Worm (Caenorhabditis elegans) whole organism, L4 larva: ENCODE data around the gene C33D9.13.
A peak's percentile ranks its signal among the peaks of the same experiment; 100 is the strongest.

Experiments used
- D1046.2 ChIP-seq: fragments of 200-800 bp; sonication (Bioruptor generic); IDR thresholded peaks from 2 replicates; pipeline ENCODE4 v1.3.6; 2022; ENCODE audit warnings: missing genetic modification characterization, missing compliant biosample characterization
- F10B5.3 ChIP-seq: sonication (generic microtip); optimal IDR thresholded peaks from 2 replicates; lab custom pipeline; 2016; ENCODE audit warnings: mild to moderate bottlenecking, missing genetic modification characterization, missing compliant biosample characterization
- F37D6.2 ChIP-seq: sonication (generic microtip); optimal IDR thresholded peaks from 2 replicates; lab custom pipeline; 2016; ENCODE audit warnings: mild to moderate bottlenecking, missing genetic modification characterization, missing compliant biosample characterization
- F44E2.7 ChIP-seq: fragments of 200-800 bp; sonication (Bioruptor generic); IDR thresholded peaks from 2 replicates; pipeline ENCODE4 v2.1.2; 2022; ENCODE audit warnings: missing genetic modification characterization, missing compliant biosample characterization
- R02D3.7 ChIP-seq: fragments of 150-350 bp; sonication (generic microtip); optimal IDR thresholded peaks from 3 replicates; lab custom pipeline; 2014; ENCODE audit warnings: missing biosample characterization, missing genetic modification characterization
- T20F7.1 ChIP-seq: fragments of 200-800 bp; sonication (Bioruptor generic); optimal IDR thresholded peaks from 2 replicates; lab custom pipeline; 2018; ENCODE audit warnings: mild to moderate bottlenecking, missing genetic modification characterization, missing compliant biosample characterization
- T26A8.4 ChIP-seq: fragments of 200-800 bp; sonication (Bioruptor generic); IDR thresholded peaks from 2 replicates; pipeline ENCODE4 v1.3.6; 2022; ENCODE audit warnings: missing genetic modification characterization, missing compliant biosample characterization
- Y48G9A.11 ChIP-seq: fragments of 200-800 bp; sonication (Bioruptor generic); IDR thresholded peaks from 2 replicates; pipeline ENCODE4 v1.3.6; 2022; ENCODE audit warnings: missing genetic modification reagents, missing genetic modification characterization, missing compliant biosample characterization
- ZK337.2 ChIP-seq: fragments of 200-800 bp; sonication (Bioruptor generic); IDR thresholded peaks from 2 replicates; pipeline ENCODE4 v1.3.6; 2022; ENCODE audit warnings: missing genetic modification reagents, missing genetic modification characterization, missing compliant biosample characterization
- ZK546.5 ChIP-seq, 2 experiments: sonication (generic microtip); optimal IDR thresholded peaks; 2 replicates each; lab custom pipeline; 2017; ENCODE audit warnings: missing biosample characterization in 2 of 2, missing genetic modification characterization in 2 of 2
- aly-2 ChIP-seq: sonication (generic microtip); optimal IDR thresholded peaks from 2 replicates; lab custom pipeline; 2018; ENCODE audit warnings: missing biosample characterization, missing genetic modification characterization
- ama-1 ChIP-seq: fragments of 150-350 bp; optimal IDR thresholded peaks from 2 replicates; lab custom pipeline; 2014; ENCODE audit warnings: inconsistent platforms, mixed read lengths
- ceh-20 ChIP-seq: fragments of 200-800 bp; sonication (Bioruptor generic); IDR thresholded peaks from 2 replicates; pipeline ENCODE4 v1.3.6; 2022; ENCODE audit warnings: missing genetic modification reagents, missing genetic modification characterization, missing compliant biosample characterization
- ceh-28 ChIP-seq: fragments of 150-350 bp; optimal IDR thresholded peaks from 2 replicates; lab custom pipeline; 2014; ENCODE audit warnings: missing biosample characterization, missing genetic modification reagents, missing genetic modification characterization
- daf-16 ChIP-seq, 3 experiments: sonication (generic microtip); optimal IDR thresholded peaks; 2 replicates each; lab custom pipeline; 2016 to 2017; ENCODE audit warnings: missing genetic modification characterization in 3 of 3, missing genetic modification reagents in 3 of 3, mild to moderate bottlenecking in 2 of 3, missing compliant biosample characterization in 2 of 3, missing biosample characterization in 1 of 3, moderate library complexity in 1 of 3
- daf-19 ChIP-seq: fragments of 200-800 bp; sonication (Bioruptor generic); conservative IDR thresholded peaks from 2 replicates; pipeline ENCODE4 v1.3.6; 2022; ENCODE audit warnings: missing genetic modification characterization, missing compliant biosample characterization
- daf-8 ChIP-seq: fragments of 200-800 bp; sonication (Bioruptor generic); IDR thresholded peaks from 2 replicates; pipeline ENCODE4 v1.3.6; 2022; ENCODE audit warnings: missing genetic modification characterization, missing compliant biosample characterization
- dmd-6 ChIP-seq: fragments of 200-800 bp; sonication (Bioruptor generic); IDR thresholded peaks from 2 replicates; pipeline ENCODE4 v1.3.6; 2022; ENCODE audit warnings: missing genetic modification reagents, missing genetic modification characterization, missing compliant biosample characterization
- dmd-9 ChIP-seq: fragments of 200-800 bp; sonication (Bioruptor generic); IDR thresholded peaks from 2 replicates; pipeline ENCODE4 v1.3.6; 2022; ENCODE audit warnings: missing genetic modification reagents, missing genetic modification characterization, missing compliant biosample characterization
- dpl-1 ChIP-seq: fragments of 150-350 bp; optimal IDR thresholded peaks from 2 replicates; lab custom pipeline; 2014; ENCODE audit warnings: missing biosample characterization, missing genetic modification reagents, missing genetic modification characterization
- dve-1 ChIP-seq: sonication (generic microtip); optimal IDR thresholded peaks from 2 replicates; lab custom pipeline; 2017; ENCODE audit warnings: antibody characterized with exemption, mild to moderate bottlenecking, missing genetic modification characterization, missing compliant biosample characterization; ENCODE audit not compliant: insufficient read depth
- fkh-10 ChIP-seq: fragments of 150-350 bp; optimal IDR thresholded peaks from 2 replicates; lab custom pipeline; 2014; ENCODE audit warnings: missing biosample characterization, missing genetic modification reagents, missing genetic modification characterization
- hmg-1.1 ChIP-seq: fragments of 200-800 bp; sonication (Bioruptor generic); IDR thresholded peaks from 2 replicates; pipeline ENCODE4 v1.3.6; 2022; ENCODE audit warnings: missing genetic modification reagents, missing genetic modification characterization, missing compliant biosample characterization
- lin-1 ChIP-seq: fragments of 200-800 bp; sonication (Bioruptor generic); IDR thresholded peaks from 2 replicates; pipeline ENCODE4 v1.3.6; 2022; ENCODE audit warnings: missing genetic modification reagents, missing genetic modification characterization, missing compliant biosample characterization
- lin-15B ChIP-seq: fragments of 150-350 bp; sonication (generic microtip); optimal IDR thresholded peaks from 3 replicates; lab custom pipeline; 2014; ENCODE audit warnings: missing biosample characterization, missing genetic modification characterization
- lin-29 ChIP-seq: fragments of 200-800 bp; sonication (Bioruptor generic); IDR thresholded peaks from 2 replicates; pipeline ENCODE4 v1.3.6; 2022; ENCODE audit warnings: missing genetic modification reagents, missing genetic modification characterization, missing compliant biosample characterization
- lin-38 ChIP-seq: fragments of 200-800 bp; sonication (Bioruptor generic); IDR thresholded peaks from 2 replicates; pipeline ENCODE4 v1.3.6; 2022; ENCODE audit warnings: missing genetic modification reagents, missing genetic modification characterization, missing compliant biosample characterization
- lin-39 ChIP-seq: fragments of 150-350 bp; optimal IDR thresholded peaks from 2 replicates; lab custom pipeline; 2014; ENCODE audit warnings: missing biosample characterization, missing genetic modification reagents, missing genetic modification characterization
- mdl-1 ChIP-seq, 2 experiments: fragments of 150-350 bp in 1 of 2; sonication (generic microtip) in 1 of 2; optimal IDR thresholded peaks; 2 replicates each; lab custom pipeline; 2014 to 2017; ENCODE audit warnings: missing biosample characterization in 2 of 2, missing genetic modification characterization in 2 of 2
- mdt-29 ChIP-seq: fragments of 200-800 bp; sonication (Bioruptor generic); IDR thresholded peaks from 2 replicates; pipeline ENCODE4 v1.3.6; 2022; ENCODE audit warnings: missing genetic modification reagents, missing genetic modification characterization, missing compliant biosample characterization
- mes-2 ChIP-seq: sonication (generic microtip); optimal IDR thresholded peaks from 2 replicates; lab custom pipeline; 2016; ENCODE audit warnings: missing genotype, mild to moderate bottlenecking, missing genetic modification characterization, missing compliant biosample characterization; ENCODE audit not compliant: poor library complexity, severe bottlenecking
- nhr-25 ChIP-seq: sonication (generic microtip); optimal IDR thresholded peaks from 2 replicates; lab custom pipeline; 2017; ENCODE audit warnings: missing genetic modification characterization, mild to moderate bottlenecking, missing compliant biosample characterization, antibody characterized with exemption, moderate library complexity, borderline replicate concordance; ENCODE audit not compliant: insufficient read depth
- nhr-42 ChIP-seq: fragments of 200-800 bp; sonication (Bioruptor generic); IDR thresholded peaks from 2 replicates; pipeline ENCODE4 v1.3.6; 2022; ENCODE audit warnings: missing genetic modification characterization, missing compliant biosample characterization
- nhr-48 ChIP-seq: sonication (generic microtip); optimal IDR thresholded peaks from 2 replicates; lab custom pipeline; 2016; ENCODE audit warnings: mild to moderate bottlenecking, missing genetic modification characterization, missing compliant biosample characterization
- nhr-76 ChIP-seq: fragments of 150-350 bp; optimal IDR thresholded peaks from 2 replicates; lab custom pipeline; 2014; ENCODE audit warnings: missing biosample characterization, missing genetic modification characterization
- php-3 ChIP-seq: fragments of 200-800 bp; sonication (Bioruptor generic); IDR thresholded peaks from 2 replicates; pipeline ENCODE4 v1.3.6; 2022; ENCODE audit warnings: missing genetic modification reagents, missing genetic modification characterization, missing compliant biosample characterization
- pqm-1 ChIP-seq: sonication (generic microtip); optimal IDR thresholded peaks from 2 replicates; lab custom pipeline; 2017; ENCODE audit warnings: missing biosample characterization, missing genetic modification characterization
- rbr-2 ChIP-seq: sonication (generic microtip); optimal IDR thresholded peaks from 2 replicates; lab custom pipeline; 2016; ENCODE audit warnings: missing genotype, missing genetic modification characterization, missing compliant biosample characterization
- saeg-2 ChIP-seq: fragments of 200-800 bp; sonication (Bioruptor generic); IDR thresholded peaks from 2 replicates; pipeline ENCODE4 v1.3.6; 2022; ENCODE audit warnings: missing genetic modification reagents, missing genetic modification characterization, missing compliant biosample characterization
- sdz-12 ChIP-seq: fragments of 200-800 bp; sonication (Bioruptor generic); optimal IDR thresholded peaks from 2 replicates; lab custom pipeline; 2018; ENCODE audit warnings: mild to moderate bottlenecking, missing genetic modification characterization, missing compliant biosample characterization
- set-16 ChIP-seq: fragments of 200-800 bp; sonication (Bioruptor generic); IDR thresholded peaks from 2 replicates; pipeline ENCODE4 v1.3.6; 2022; ENCODE audit warnings: missing genetic modification reagents, missing genetic modification characterization, missing compliant biosample characterization
- snpc-4 ChIP-seq: fragments of 150-350 bp; optimal IDR thresholded peaks from 2 replicates; lab custom pipeline; 2014; ENCODE audit warnings: missing biosample characterization, missing genetic modification characterization
- spr-3 ChIP-seq: fragments of 200-800 bp; sonication (Bioruptor generic); optimal IDR thresholded peaks from 2 replicates; lab custom pipeline; 2018; ENCODE audit warnings: mild to moderate bottlenecking, missing genetic modification characterization, missing compliant biosample characterization
- unc-130 ChIP-seq: sonication (generic microtip); optimal IDR thresholded peaks from 2 replicates; lab custom pipeline; 2016; ENCODE audit warnings: missing genetic modification reagents, missing genetic modification characterization, missing compliant biosample characterization
- unc-39 ChIP-seq: sonication (generic microtip); optimal IDR thresholded peaks from 2 replicates; lab custom pipeline; 2017; ENCODE audit warnings: missing biosample characterization, missing genetic modification characterization
- vab-7 ChIP-seq: fragments of 200-800 bp; sonication (Bioruptor generic); IDR thresholded peaks from 2 replicates; pipeline ENCODE4 v1.3.6; 2022; ENCODE audit warnings: missing genetic modification reagents, missing genetic modification characterization, missing compliant biosample characterization
- zfp-3 ChIP-seq: fragments of 200-800 bp; sonication (Bioruptor generic); conservative IDR thresholded peaks from 2 replicates; pipeline ENCODE4 v1.3.6; 2022; ENCODE audit warnings: missing genetic modification reagents, missing genetic modification characterization, missing compliant biosample characterization
- zip-11 ChIP-seq: fragments of 200-800 bp; sonication (Bioruptor generic); IDR thresholded peaks from 2 replicates; pipeline ENCODE4 v1.3.6; 2022; ENCODE audit warnings: missing genetic modification characterization, missing compliant biosample characterization
- ztf-11 ChIP-seq: fragments of 150-350 bp; optimal IDR thresholded peaks from 2 replicates; lab custom pipeline; 2014; ENCODE audit warnings: missing biosample characterization, missing genetic modification characterization

Gene C33D9.13

DNA sequence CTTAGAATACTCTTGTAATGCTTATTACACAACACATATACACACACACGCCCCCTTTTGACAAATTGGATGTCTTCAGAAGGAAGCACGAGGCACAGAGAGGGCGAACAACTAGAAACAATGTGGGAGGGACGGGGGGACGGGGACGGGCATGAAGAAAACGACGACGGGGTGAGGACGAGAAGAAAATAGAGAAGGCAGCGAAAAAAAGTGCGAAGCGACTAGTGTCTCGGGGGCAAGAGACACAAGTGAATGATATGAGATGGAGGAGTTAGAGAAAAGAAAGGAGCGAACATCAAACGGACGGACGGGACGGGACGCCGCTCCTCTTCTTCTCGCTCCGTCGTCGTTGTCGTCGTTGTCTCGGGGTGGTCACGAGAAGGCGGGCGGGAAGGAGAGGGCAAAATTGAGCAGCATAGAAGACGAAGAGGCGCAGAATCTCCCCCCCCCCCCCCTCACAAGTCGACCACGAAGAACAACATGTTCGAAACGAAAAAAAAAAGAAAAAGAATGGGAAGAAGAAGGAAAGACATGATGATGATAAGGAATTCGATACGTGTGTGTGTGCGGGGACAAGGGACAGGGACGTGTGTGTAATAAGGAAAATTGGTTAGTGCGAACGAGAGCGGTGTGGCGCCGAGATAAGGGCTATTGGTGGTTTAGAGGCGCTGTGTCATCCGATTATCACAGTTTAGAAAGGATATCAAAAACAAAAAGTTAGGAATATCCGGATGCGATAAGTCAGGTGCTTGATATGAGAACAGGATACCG lies 10.0 kb upstream of the C33D9.13 start (continued):
- no peak for TF ChIP-seq mdt-29 (GFP tag; lab: Robert Waterston, UW)
- peak; percentile 86 for TF ChIP-seq rbr-2
- TF ChIP-seq nhr-42 = peak; percentile 35; the same call in 1 of the 2 replicates
- peak; percentile 59; the same call in 1 of the 2 replicates for TF ChIP-seq lin-38 (GFP tag; lab: Robert Waterston, UW)
- TF ChIP-seq R02D3.7 = no peak
- no peak for TF ChIP-seq daf-8 (GFP tag; lab: Robert Waterston, UW)
- TF ChIP-seq unc-39 (tag; lab: Kevin White, UChicago) = no peak
- TF ChIP-seq dmd-6 (GFP tag; lab: Robert Waterston, UW) = peak; percentile 93
- no peak for TF ChIP-seq Y48G9A.11
- no peak for TF ChIP-seq aly-2
- peak; percentile 68 for TF ChIP-seq spr-3 (GFP tag; lab: Kevin White, UChicago)
- TF ChIP-seq zip-11 (GFP tag; lab: Robert Waterston, UW) = no peak
- peak; percentile 68; the same call in 1 of the 2 replicates for TF ChIP-seq T26A8.4 (GFP tag; lab: Robert Waterston, UW)
- peak; percentile 37; the same call in 1 of the 2 replicates for TF ChIP-seq lin-29
- TF ChIP-seq vab-7 (GFP tag; lab: Robert Waterston, UW) = peak; percentile 35; the same call in 1 of the 2 replicates
- no peak for TF ChIP-seq ZK337.2 (GFP tag; lab: Robert Waterston, UW)
- no peak for TF ChIP-seq snpc-4 (tag; lab: Kevin White, UChicago)
- TF ChIP-seq F37D6.2 (tag; lab: Kevin White, UChicago) = peak; percentile 72
- TF ChIP-seq nhr-76 (tag; lab: Kevin White, UChicago) = no peak
- peak; percentile 90 for TF ChIP-seq hmg-1.1 (GFP tag; lab: Robert Waterston, UW)
- no peak for TF ChIP-seq lin-15B (tag; lab: Kevin White, UChicago)
- TF ChIP-seq nhr-48 (tag; lab: Kevin White, UChicago) = peak; percentile 83
- peak; percentile 85 for TF ChIP-seq nhr-25 (tag; lab: Kevin White, UChicago)
- peak; percentile 51 to 71 for TF ChIP-seq daf-16 (GFP tag; optimal IDR thresholded peaks at IDR 0.05; lab: Kevin White, UChicago)
- TF ChIP-seq daf-16 (tag; optimal IDR thresholded peaks at IDR 0.05; lab: Kevin White, UChicago) = peak; percentile 62
- no peak for TF ChIP-seq unc-130 (GFP tag; lab: Kevin White, UChicago)
- TF ChIP-seq set-16 (GFP tag; lab: Robert Waterston, UW) = peak; percentile 100
- peak; percentile 73 to 97 for TF ChIP-seq mdl-1 (tag; optimal IDR thresholded peaks at IDR 0.05; lab: Kevin White, UChicago)
- TF ChIP-seq pqm-1 (tag; lab: Kevin White, UChicago) = peak; percentile 68
- peak; percentile 31 for TF ChIP-seq sdz-12
- no peak for TF ChIP-seq ztf-11 (tag; lab: Kevin White, UChicago)
- peak; percentile 86 for TF ChIP-seq T20F7.1 (GFP tag; lab: Kevin White, UChicago)
- peak; percentile 27 for TF ChIP-seq F10B5.3
- TF ChIP-seq dpl-1 (GFP tag; lab: Kevin White, UChicago) = no peak
- no peak for TF ChIP-seq dmd-9 (GFP tag; lab: Robert Waterston, UW)
- TF ChIP-seq dve-1 = peak; percentile 90
- TF ChIP-seq php-3 = 0 out of 2 replicates have a peak, but pooled peaks have one; percentile 51
- peak; percentile 52 for TF ChIP-seq lin-39
- TF ChIP-seq ZK546.5 (tag; optimal IDR thresholded peaks at IDR 0.05; lab: Kevin White, UChicago) = no peak
- peak; percentile 30 for TF ChIP-seq ceh-28
- TF ChIP-seq D1046.2 = 0 out of 2 replicates have a peak, but pooled peaks have one; percentile 10
- TF ChIP-seq lin-1 (GFP tag; lab: Robert Waterston, UW) = peak; percentile 50; the same call in 1 of the 2 replicates
- no peak for TF ChIP-seq zfp-3 (GFP tag; lab: Robert Waterston, UW)
- no peak for TF ChIP-seq F44E2.7 (GFP tag; lab: Robert Waterston, UW)
- TF ChIP-seq ama-1 = peak; percentile 3
- peak; percentile 68 for TF ChIP-seq ceh-20
- TF ChIP-seq daf-19 (GFP tag; lab: Robert Waterston, UW) = no peak
- 0 out of 2 replicates have a peak, but pooled peaks have one; percentile 70 for TF ChIP-seq saeg-2 (GFP tag; lab: Robert Waterston, UW)
- TF ChIP-seq mes-2 = peak; percentile 57
- peak; percentile 23 for TF ChIP-seq fkh-10 (GFP tag; lab: Kevin White, UChicago)
